Worm (Caenorhabditis elegans) whole organism, young adult: Measurements from ENCODE around the gene F15G9.2.

Experiments used
- B0019.2 ChIP-seq: fragments of 200-800 bp; sonication (Bioruptor generic); conservative IDR thresholded peaks from 2 replicates; pipeline ENCODE4 v1.3.6; 2022; ENCODE audit warnings: missing genetic modification reagents, missing genetic modification characterization, missing compliant biosample characterization
- Y95B8A.8 ChIP-seq: fragments of 200-800 bp; sonication (Bioruptor generic); IDR thresholded peaks from 2 replicates; pipeline ENCODE4 v1.3.6; 2022; ENCODE audit warnings: missing genetic modification reagents, missing genetic modification characterization, missing compliant biosample characterization
- chd-7 ChIP-seq: sonication (generic microtip); optimal IDR thresholded peaks from 2 replicates; lab custom pipeline; 2016; ENCODE audit warnings: mild to moderate bottlenecking, missing genetic modification characterization, moderate library complexity, missing compliant biosample characterization
- rcor-1 ChIP-seq: fragments of 200-800 bp; sonication (Bioruptor generic); IDR thresholded peaks from 2 replicates; pipeline ENCODE4 v1.3.6; 2022; ENCODE audit warnings: missing genetic modification reagents, missing genetic modification characterization, missing compliant biosample characterization

DNA sequence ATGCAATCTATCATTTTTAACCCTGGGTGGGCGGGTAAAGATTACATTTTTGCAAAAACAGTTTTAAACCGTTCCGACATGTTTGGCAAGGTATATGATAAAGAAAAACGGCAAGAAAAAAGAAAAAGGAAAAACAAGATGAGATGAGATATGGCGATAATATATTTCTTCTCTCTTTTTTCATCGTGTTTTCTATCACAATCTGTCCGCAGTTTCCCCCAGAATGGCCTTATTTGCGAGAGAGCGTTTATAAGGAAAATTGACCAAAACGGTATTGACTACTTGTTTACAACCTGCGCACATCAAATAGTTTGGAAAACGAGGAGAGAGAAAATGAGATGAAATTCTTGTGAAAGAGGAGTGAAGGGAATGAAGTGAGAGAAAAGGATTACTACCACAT, 46.1 kb downstream of the F15G9.2 start:
- no peak for TF ChIP-seq rcor-1
- no peak for TF ChIP-seq chd-7 (tag; lab: Kevin White, UChicago)
- TF ChIP-seq B0019.2 (GFP tag; lab: Robert Waterston, UW), result no peak
- TF ChIP-seq Y95B8A.8 (GFP tag; lab: Robert Waterston, UW), result no peak
